Fruit fly (Drosophila melanogaster) whole organism, embryonic: Measurements from ENCODE around the gene dtn.

ENCODE experiments used
- Atf-2 ChIP-seq: fragments of 200-800 bp; sonication (Bioruptor generic); optimal IDR thresholded peaks from 2 replicates; lab custom pipeline; 2016; ENCODE audit warnings: missing biosample characterization, missing genetic modification characterization
- Atf6 ChIP-seq: fragments of 200-800 bp; sonication (Bioruptor generic); IDR thresholded peaks from 2 replicates; pipeline ENCODE4 v1.3.6; 2022; ENCODE audit warnings: missing biosample characterization, missing genetic modification characterization
- Bdp1 ChIP-seq: fragments of 200-800 bp; sonication (Bioruptor generic); optimal IDR thresholded peaks from 3 replicates; lab custom pipeline; 2016; ENCODE audit warnings: missing biosample characterization, missing genetic modification characterization
- CG10274 ChIP-seq: fragments of 200-800 bp; sonication (Bioruptor generic); optimal IDR thresholded peaks from 3 replicates; lab custom pipeline; 2017; ENCODE audit warnings: missing biosample characterization, mild to moderate bottlenecking, missing genetic modification characterization
- CG11398 ChIP-seq: fragments of 200-800 bp; sonication (Bioruptor generic); optimal IDR thresholded peaks from 2 replicates; lab custom pipeline; 2016; ENCODE audit warnings: missing biosample characterization, missing genetic modification characterization
- CG11723 ChIP-seq: fragments of 200-800 bp; sonication (Bioruptor generic); optimal IDR thresholded peaks from 2 replicates; lab custom pipeline; 2017; ENCODE audit warnings: missing biosample characterization, mild to moderate bottlenecking, missing genetic modification characterization
- CG12659 ChIP-seq: fragments of 200-800 bp; sonication (Bioruptor generic); optimal IDR thresholded peaks from 3 replicates; lab custom pipeline; 2017; ENCODE audit warnings: mild to moderate bottlenecking, missing biosample characterization, missing genetic modification reagents, missing genetic modification characterization
- CG1603 ChIP-seq: fragments of 200-800 bp; sonication (Bioruptor generic); optimal IDR thresholded peaks from 2 replicates; lab custom pipeline; 2019; ENCODE audit warnings: missing biosample characterization, mild to moderate bottlenecking, missing genetic modification characterization, moderate library complexity
- CG17359 ChIP-seq: fragments of 200-800 bp; sonication (Bioruptor generic); optimal IDR thresholded peaks from 3 replicates; lab custom pipeline; 2018; ENCODE audit warnings: missing biosample characterization, mild to moderate bottlenecking, missing genetic modification characterization, moderate library complexity
- CG17361 ChIP-seq: fragments of 200-800 bp; sonication (Bioruptor generic); IDR thresholded peaks from 3 replicates; pipeline ENCODE4 v1.3.6; 2022; ENCODE audit warnings: missing biosample characterization, missing genetic modification characterization
- CG3163 ChIP-seq: fragments of 200-800 bp; sonication (Bioruptor generic); optimal IDR thresholded peaks from 3 replicates; lab custom pipeline; 2016; ENCODE audit warnings: missing biosample characterization, missing genetic modification characterization
- CG34376 ChIP-seq: fragments of 200-800 bp; sonication (Bioruptor generic); optimal IDR thresholded peaks from 2 replicates; lab custom pipeline; 2018; ENCODE audit warnings: missing biosample characterization, mild to moderate bottlenecking, missing genetic modification characterization
- CG4328 ChIP-seq: fragments of 200-800 bp; sonication (Bioruptor generic); optimal IDR thresholded peaks from 3 replicates; lab custom pipeline; 2017; ENCODE audit warnings: missing biosample characterization, missing genetic modification reagents, missing genetic modification characterization
- CG7556 ChIP-seq: fragments of 200-800 bp; sonication (Bioruptor generic); optimal IDR thresholded peaks from 2 replicates; lab custom pipeline; 2017; ENCODE audit warnings: missing biosample characterization, mild to moderate bottlenecking, missing genetic modification characterization
- CG8281 ChIP-seq: fragments of 200-800 bp; sonication (Bioruptor generic); optimal IDR thresholded peaks from 2 replicates; lab custom pipeline; 2018; ENCODE audit warnings: missing biosample characterization, mild to moderate bottlenecking, missing genetic modification characterization, moderate library complexity
- CG9609 ChIP-seq: fragments of 200-800 bp; sonication (Bioruptor generic); optimal IDR thresholded peaks from 3 replicates; lab custom pipeline; 2016; ENCODE audit warnings: missing biosample characterization, missing genetic modification characterization
- Chrac-16 ChIP-seq: fragments of 200-800 bp; sonication (Bioruptor generic); optimal IDR thresholded peaks from 3 replicates; lab custom pipeline; 2016; ENCODE audit warnings: missing biosample characterization, missing genetic modification characterization
- Dek ChIP-seq: fragments of 200-800 bp; sonication (Bioruptor generic); optimal IDR thresholded peaks from 3 replicates; lab custom pipeline; 2019; ENCODE audit warnings: missing biosample characterization, mild to moderate bottlenecking, missing genetic modification characterization, moderate library complexity
- Dll ChIP-seq: fragments of 200-800 bp; sonication (Bioruptor generic); IDR thresholded peaks from 4 replicates; pipeline ENCODE4 v1.3.6; 2022; ENCODE audit warnings: missing biosample characterization, missing genetic modification characterization; ENCODE audit not compliant: partially characterized antibody
- Fer3 ChIP-seq: fragments of 200-800 bp; sonication (Bioruptor generic); optimal IDR thresholded peaks from 2 replicates; lab custom pipeline; 2018; ENCODE audit warnings: missing biosample characterization, mild to moderate bottlenecking, missing genetic modification characterization, moderate library complexity
- HLH3B ChIP-seq: fragments of 200-800 bp; sonication (Bioruptor generic); IDR thresholded peaks from 2 replicates; pipeline ENCODE4 v1.3.6; 2022; ENCODE audit warnings: missing biosample characterization, missing genetic modification characterization
- HLH4C ChIP-seq: fragments of 200-800 bp; sonication (Bioruptor generic); IDR thresholded peaks from 3 replicates; pipeline ENCODE4 v1.3.6; 2022; ENCODE audit warnings: missing biosample characterization, missing genetic modification characterization; ENCODE audit not compliant: partially characterized antibody
- Neu2 ChIP-seq: fragments of 200-800 bp; sonication (Bioruptor generic); optimal IDR thresholded peaks from 3 replicates; lab custom pipeline; 2016; ENCODE audit warnings: missing biosample characterization, missing genetic modification characterization, borderline replicate concordance
- Opbp ChIP-seq: fragments of 200-800 bp; sonication (Bioruptor generic); IDR thresholded peaks from 3 replicates; pipeline ENCODE4 v1.3.6; 2022; ENCODE audit warnings: missing biosample characterization, missing genetic modification characterization; ENCODE audit not compliant: partially characterized antibody
- Rfx ChIP-seq: fragments of 200-800 bp; sonication (Bioruptor generic); IDR thresholded peaks from 2 replicates; pipeline ENCODE4 v1.3.6; 2022; ENCODE audit warnings: missing biosample characterization, missing genetic modification characterization
- Side ChIP-seq: fragments of 200-800 bp; sonication (Bioruptor generic); optimal IDR thresholded peaks from 2 replicates; lab custom pipeline; 2016; ENCODE audit warnings: missing biosample characterization, missing genetic modification characterization
- Sin3A ChIP-seq: fragments of >200 bp; optimal IDR thresholded peaks from 2 replicates; lab custom pipeline; 2018
- br ChIP-seq: fragments of >200 bp; optimal IDR thresholded peaks from 2 replicates; lab custom pipeline; 2017
- disco-r ChIP-seq: fragments of 200-800 bp; sonication (Bioruptor generic); optimal IDR thresholded peaks from 2 replicates; lab custom pipeline; 2016; ENCODE audit warnings: missing biosample characterization, missing genetic modification characterization
- ems ChIP-seq: fragments of 200-800 bp; sonication (Bioruptor generic); optimal IDR thresholded peaks from 3 replicates; lab custom pipeline; 2016; ENCODE audit warnings: missing biosample characterization, missing genetic modification characterization
- fru ChIP-seq: fragments of >200 bp; optimal IDR thresholded peaks from 2 replicates; lab custom pipeline; 2017
- ftz-f1 ChIP-seq: fragments of 200-800 bp; sonication (Bioruptor generic); optimal IDR thresholded peaks from 2 replicates; lab custom pipeline; 2016; ENCODE audit warnings: missing biosample characterization, missing genetic modification characterization
- fu2 ChIP-seq: fragments of 200-800 bp; sonication (Bioruptor generic); optimal IDR thresholded peaks from 2 replicates; lab custom pipeline; 2016; ENCODE audit warnings: missing biosample characterization, missing genetic modification characterization
- insv ChIP-seq, 2 experiments: fragments of 200-800 bp; sonication (Bioruptor generic); optimal IDR thresholded peaks; 3 replicates each; lab custom pipeline; 2016 to 2018; ENCODE audit warnings: missing biosample characterization in 2 of 2, missing genetic modification characterization in 2 of 2
- inv ChIP-seq: fragments of 200-800 bp; sonication (Bioruptor generic); IDR thresholded peaks from 2 replicates; pipeline ENCODE4 v1.3.6; 2022; ENCODE audit warnings: missing biosample characterization, missing genetic modification characterization; ENCODE audit not compliant: partially characterized antibody
- kah ChIP-seq: fragments of 200-800 bp; sonication (Bioruptor generic); optimal IDR thresholded peaks from 2 replicates; lab custom pipeline; 2018; ENCODE audit warnings: missing biosample characterization, mild to moderate bottlenecking, missing genetic modification characterization
- kay ChIP-seq: fragments of 200-800 bp; sonication (Bioruptor generic); optimal IDR thresholded peaks from 2 replicates; lab custom pipeline; 2016; ENCODE audit warnings: missing biosample characterization, missing genetic modification characterization
- lilli ChIP-seq: fragments of 200-800 bp; sonication (Bioruptor generic); optimal IDR thresholded peaks from 3 replicates; lab custom pipeline; 2016; ENCODE audit warnings: missing biosample characterization, missing genetic modification characterization
- mirr ChIP-seq: fragments of 200-800 bp; sonication (Bioruptor generic); optimal IDR thresholded peaks from 3 replicates; lab custom pipeline; 2018; ENCODE audit warnings: missing biosample characterization, mild to moderate bottlenecking, missing genetic modification characterization
- nom ChIP-seq: fragments of 200-800 bp; sonication (Bioruptor generic); optimal IDR thresholded peaks from 2 replicates; lab custom pipeline; 2017; ENCODE audit warnings: missing biosample characterization, missing genetic modification characterization, mild to moderate bottlenecking, moderate library complexity, missing genetic modification reagents
- phol ChIP-seq: fragments of 200-800 bp; sonication (Bioruptor generic); optimal IDR thresholded peaks from 3 replicates; lab custom pipeline; 2018; ENCODE audit warnings: missing biosample characterization, mild to moderate bottlenecking, missing genetic modification characterization, moderate library complexity
- scrt ChIP-seq: fragments of 200-800 bp; sonication (Bioruptor generic); optimal IDR thresholded peaks from 2 replicates; lab custom pipeline; 2018; ENCODE audit warnings: missing biosample characterization, mild to moderate bottlenecking, missing genetic modification characterization, moderate library complexity
- slou ChIP-seq: fragments of 200-800 bp; sonication (Bioruptor generic); optimal IDR thresholded peaks from 3 replicates; lab custom pipeline; 2016; ENCODE audit warnings: missing biosample characterization, missing genetic modification characterization
- sna ChIP-seq: fragments of 200-800 bp; sonication (Bioruptor generic); IDR thresholded peaks from 2 replicates; pipeline ENCODE4 v1.3.6; 2022; ENCODE audit warnings: missing biosample characterization, missing genetic modification characterization; ENCODE audit not compliant: partially characterized antibody
- so ChIP-seq: fragments of 200-800 bp; sonication (Bioruptor generic); IDR thresholded peaks from 3 replicates; pipeline ENCODE4 v1.3.6; 2022; ENCODE audit warnings: missing biosample characterization, missing genetic modification characterization
- stwl ChIP-seq: fragments of 200-800 bp; sonication (Bioruptor generic); optimal IDR thresholded peaks from 3 replicates; lab custom pipeline; 2018; ENCODE audit warnings: missing biosample characterization, mild to moderate bottlenecking, missing genetic modification characterization, moderate library complexity
- tll ChIP-seq, 2 experiments: fragments of 200-800 bp in 1 of 2; fragments of >200 bp in 1 of 2; sonication (Bioruptor generic) in 1 of 2; optimal IDR thresholded peaks; 2 replicates each; lab custom pipeline; 2017 to 2019; ENCODE audit warnings: missing biosample characterization in 2 of 2, missing genetic modification characterization in 2 of 2, mild to moderate bottlenecking in 1 of 2, moderate library complexity in 1 of 2
- twi ChIP-seq: fragments of 200-800 bp; optimal IDR thresholded peaks from 2 replicates; lab custom pipeline; 2019; ENCODE audit warnings: missing biosample characterization, mild to moderate bottlenecking, missing genetic modification characterization, moderate library complexity
- wdn ChIP-seq: fragments of 200-800 bp; sonication (Bioruptor generic); IDR thresholded peaks from 2 replicates; pipeline ENCODE4 v1.3.6; 2022; ENCODE audit warnings: missing biosample characterization, missing genetic modification characterization

Gene dtn

DNA sequence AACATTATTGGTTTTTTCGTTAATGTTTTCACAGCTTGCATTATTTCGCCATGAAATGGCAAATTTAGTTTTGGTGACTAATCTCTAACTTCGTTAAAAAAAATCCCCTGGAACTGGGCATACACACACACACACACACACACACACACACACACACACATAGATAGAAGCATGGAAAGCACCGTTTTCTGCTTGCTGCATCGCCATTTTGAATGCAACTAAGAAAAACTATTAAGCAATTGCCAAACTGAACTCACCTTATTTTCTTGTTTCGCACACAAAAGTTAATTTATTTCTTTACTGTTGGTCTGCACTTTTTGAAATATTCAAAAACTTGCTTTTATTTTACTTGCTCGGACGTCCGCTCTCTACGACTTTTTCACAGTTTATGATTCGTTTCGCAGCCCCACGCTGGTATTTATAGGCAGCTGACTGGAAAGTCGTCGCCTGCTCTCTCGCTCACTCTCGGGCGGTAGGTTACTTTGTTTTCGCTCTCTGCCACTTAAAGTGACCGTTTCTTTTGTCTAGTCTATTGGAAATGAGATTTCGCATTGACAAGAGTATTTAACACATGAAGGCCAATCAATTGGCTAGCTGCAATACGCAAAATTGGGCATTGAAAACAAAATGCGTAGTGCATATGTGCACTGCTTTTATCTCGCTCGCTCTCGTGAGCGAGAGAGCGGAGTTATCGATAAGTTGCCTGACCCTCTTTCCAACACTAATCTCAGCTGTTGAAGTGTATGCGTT, 53.6 kb downstream of the dtn start (continued):
- TF ChIP-seq Bdp1 (GFP tag; lab: Kevin White, UChicago) = no peak
- TF ChIP-seq Side (GFP tag; lab: Kevin White, UChicago) = peak; percentile 36
- TF ChIP-seq Sin3A (lab: Kevin White, UChicago) = peak; percentile 15
- TF ChIP-seq CG34376 = peak; percentile 55
- no peak for TF ChIP-seq fru
- TF ChIP-seq twi (tag; lab: Kevin White, UChicago) = peak; percentile 55
- peak; percentile 46; the same call in 2 of the 4 replicates for TF ChIP-seq Dll (GFP tag; lab: Robert Waterston, UW)
- TF ChIP-seq fu2 (GFP tag; lab: Kevin White, UChicago) = no peak
- TF ChIP-seq CG10274 (GFP tag; lab: Kevin White, UChicago) = no peak
- TF ChIP-seq CG3163 (GFP tag; lab: Kevin White, UChicago) = peak; percentile 26
- TF ChIP-seq scrt (GFP tag; lab: Kevin White, UChicago) = peak; percentile 34
- TF ChIP-seq CG11398 (GFP tag; lab: Kevin White, UChicago) = peak; percentile 46
- 0 out of 2 replicates have a peak, but pooled peaks have one; percentile 14 for TF ChIP-seq Rfx (GFP tag; lab: Robert Waterston, UW)
- no peak for TF ChIP-seq ftz-f1 (GFP tag; lab: Kevin White, UChicago)
- 0 out of 2 replicates have a peak, but pooled peaks have one; percentile 29 for TF ChIP-seq Atf6 (GFP tag; lab: Robert Waterston, UW)
- peak; percentile 44 for TF ChIP-seq CG17359 (tag; lab: Kevin White, UChicago)
- no peak for TF ChIP-seq slou
- peak; percentile 58 for TF ChIP-seq CG12659 (GFP tag; lab: Kevin White, UChicago)
- peak; percentile 9 for TF ChIP-seq nom (GFP tag; lab: Kevin White, UChicago)
- TF ChIP-seq CG4328 (GFP tag; lab: Kevin White, UChicago) = no peak
- no peak for TF ChIP-seq mirr (GFP tag; lab: Kevin White, UChicago)
- peak; percentile 36 for TF ChIP-seq kay (GFP tag; lab: Kevin White, UChicago)
- peak; percentile 7 for TF ChIP-seq kah (GFP tag; lab: Kevin White, UChicago)
- TF ChIP-seq CG9609 (GFP tag; lab: Kevin White, UChicago) = no peak
- TF ChIP-seq Chrac-16 = no peak
- TF ChIP-seq CG8281 (tag; lab: Kevin White, UChicago) = no peak
- peak; percentile 36 for TF ChIP-seq stwl (tag; lab: Kevin White, UChicago)
- TF ChIP-seq wdn (GFP tag; lab: Robert Waterston, UW) = no peak
- TF ChIP-seq CG7556 (GFP tag; lab: Kevin White, UChicago) = peak; percentile 22
- TF ChIP-seq tll (GFP tag; optimal IDR thresholded peaks at IDR 0.05; lab: Kevin White, UChicago) = peak in 1 of 2 experiments; percentile 9
- no peak for TF ChIP-seq sna (GFP tag; lab: Robert Waterston, UW)
- 0 out of 2 replicates have a peak, but pooled peaks have one; percentile 16 for TF ChIP-seq HLH3B (GFP tag; lab: Robert Waterston, UW)
- TF ChIP-seq Fer3 = peak; percentile 9
- no peak for TF ChIP-seq so (GFP tag; lab: Robert Waterston, UW)
- TF ChIP-seq br (lab: Kevin White, UChicago) = no peak
- no peak for TF ChIP-seq ems
- TF ChIP-seq CG1603 = no peak
- peak; percentile 29 for TF ChIP-seq lilli
- peak; percentile 48; the same call in 2 of the 3 replicates for TF ChIP-seq CG17361
- TF ChIP-seq insv (GFP tag; optimal IDR thresholded peaks at IDR 0.05; lab: Kevin White, UChicago) = peak in 1 of 2 experiments; percentile 49
- no peak for TF ChIP-seq CG11723
- peak; percentile 11 for TF ChIP-seq Dek
- peak; percentile 33 for TF ChIP-seq phol (tag; lab: Kevin White, UChicago)
- TF ChIP-seq Neu2 (GFP tag; lab: Kevin White, UChicago) = no peak
- TF ChIP-seq Atf-2 (GFP tag; lab: Kevin White, UChicago) = peak; percentile 33
- peak; percentile 13; the same call in 1 of the 3 replicates for TF ChIP-seq Opbp (GFP tag; lab: Robert Waterston, UW)
- no peak for TF ChIP-seq disco-r (GFP tag; lab: Kevin White, UChicago)
- TF ChIP-seq inv (GFP tag; lab: Robert Waterston, UW) = peak; percentile 18; the same call in 1 of the 2 replicates
- TF ChIP-seq HLH4C = 0 out of 3 replicates have a peak, but pooled peaks have one; percentile 43
